Fruit fly (Drosophila melanogaster) whole organism, wandering third instar larva: ENCODE results near the gene CG31178.

ENCODE experiments used
- Abd-B ChIP-seq: fragments of >200 bp; optimal IDR thresholded peaks from 2 replicates; lab custom pipeline; 2017; ENCODE audit warnings: missing biosample characterization, missing genetic modification characterization
- CG32264 ChIP-seq: fragments of 200-800 bp; sonication (Bioruptor generic); optimal IDR thresholded peaks from 2 replicates; lab custom pipeline; 2016; ENCODE audit warnings: missing biosample characterization, missing genetic modification characterization
- CG9705 ChIP-seq: fragments of 200-800 bp; sonication (Bioruptor generic); optimal IDR thresholded peaks from 2 replicates; lab custom pipeline; 2018; ENCODE audit warnings: missing biosample characterization, mild to moderate bottlenecking, missing genetic modification characterization
- CrebA ChIP-seq: fragments of 200-800 bp; sonication (Bioruptor generic); optimal IDR thresholded peaks from 2 replicates; lab custom pipeline; 2016; ENCODE audit warnings: missing biosample characterization, mild to moderate bottlenecking, missing genetic modification characterization, borderline replicate concordance
- Dfd ChIP-seq: fragments of >200 bp; optimal IDR thresholded peaks from 2 replicates; lab custom pipeline; 2017; ENCODE audit warnings: missing biosample characterization, missing genetic modification characterization
- Dif ChIP-seq: fragments of 200-275, 200-300 bp; sonication (Bioruptor generic); optimal IDR thresholded peaks from 2 replicates; lab custom pipeline; 2018; ENCODE audit warnings: missing biosample characterization, missing genetic modification characterization; ENCODE audit not compliant: partially characterized antibody
- GATAd ChIP-seq: sonication (Bioruptor generic); optimal IDR thresholded peaks from 2 replicates; lab custom pipeline; 2016; ENCODE audit warnings: missing biosample characterization, missing genetic modification characterization
- HLH106 ChIP-seq: fragments of 200-800 bp; optimal IDR thresholded peaks from 3 replicates; lab custom pipeline; 2019; ENCODE audit warnings: missing biosample characterization, mild to moderate bottlenecking, missing genetic modification characterization, moderate library complexity
- Hnf4 ChIP-seq: fragments of 200-800 bp; sonication (Bioruptor generic); optimal IDR thresholded peaks from 2 replicates; lab custom pipeline; 2016; ENCODE audit warnings: missing biosample characterization, mild to moderate bottlenecking, missing genetic modification characterization
- Hr83 ChIP-seq: fragments of 200-300 bp; sonication (Bioruptor generic); optimal IDR thresholded peaks from 2 replicates; lab custom pipeline; 2016; ENCODE audit warnings: missing biosample characterization, mild to moderate bottlenecking, missing genetic modification characterization, moderate library complexity; ENCODE audit not compliant: poor library complexity, severe bottlenecking
- Mio ChIP-seq: sonication (Bioruptor generic); optimal IDR thresholded peaks from 2 replicates; lab custom pipeline; 2016; ENCODE audit warnings: missing biosample characterization, missing genetic modification characterization
- Myc ChIP-seq: fragments of >200 bp; optimal IDR thresholded peaks from 2 replicates; lab custom pipeline; 2017
- N ChIP-seq: fragments of >200 bp; optimal IDR thresholded peaks from 2 replicates; lab custom pipeline; 2018; ENCODE audit warnings: missing biosample characterization, missing external identifiers, missing genetic modification characterization
- OdsH ChIP-seq: fragments of 200-800 bp; sonication (Bioruptor generic); optimal IDR thresholded peaks from 2 replicates; lab custom pipeline; 2016; ENCODE audit warnings: missing biosample characterization, mild to moderate bottlenecking, missing genetic modification characterization
- Rel ChIP-seq, 2 experiments: fragments of 200-800 bp; sonication (Bioruptor generic) in 1 of 2; optimal IDR thresholded peaks; 2 replicates in 1 of 2; 3 replicates in 1 of 2; lab custom pipeline; 2016 to 2019; ENCODE audit warnings: mild to moderate bottlenecking in 2 of 2, missing biosample characterization in 2 of 2, missing genetic modification characterization in 2 of 2, moderate library complexity in 1 of 2
- Sp1 ChIP-seq: fragments of 200-800 bp; sonication (Bioruptor generic); optimal IDR thresholded peaks from 3 replicates; lab custom pipeline; 2019; ENCODE audit warnings: missing biosample characterization, mild to moderate bottlenecking, missing genetic modification characterization, moderate library complexity
- br ChIP-seq: fragments of 200-800 bp; sonication (Bioruptor generic); optimal IDR thresholded peaks from 2 replicates; lab custom pipeline; 2016; ENCODE audit warnings: missing biosample characterization, missing genetic modification characterization
- brk ChIP-seq: fragments of 200-800 bp; sonication (Bioruptor generic); optimal IDR thresholded peaks from 2 replicates; lab custom pipeline; 2016; ENCODE audit warnings: missing biosample characterization, mild to moderate bottlenecking, missing genetic modification characterization
- dmrt93B ChIP-seq: fragments of 200-800 bp; sonication (Bioruptor generic); optimal IDR thresholded peaks from 2 replicates; lab custom pipeline; 2018; ENCODE audit warnings: missing biosample characterization, mild to moderate bottlenecking, missing genetic modification characterization
- dsf ChIP-seq: sonication (Bioruptor generic); optimal IDR thresholded peaks from 2 replicates; lab custom pipeline; 2016; ENCODE audit warnings: missing biosample characterization, missing genetic modification characterization, borderline replicate concordance
- ey ChIP-seq: fragments of 200-800 bp; sonication (Bioruptor generic); optimal IDR thresholded peaks from 2 replicates; lab custom pipeline; 2016; ENCODE audit warnings: missing biosample characterization, missing genetic modification characterization
- foxo ChIP-seq, 2 experiments: fragments of 200-800 bp; sonication (Bioruptor generic); optimal IDR thresholded peaks; 2 replicates in 1 of 2; 3 replicates in 1 of 2; lab custom pipeline; 2016 to 2017; ENCODE audit warnings: missing biosample characterization in 2 of 2, missing genetic modification characterization in 2 of 2
- fru ChIP-seq: fragments of 200-800 bp; sonication (Bioruptor generic); optimal IDR thresholded peaks from 3 replicates; lab custom pipeline; 2016; ENCODE audit warnings: missing biosample characterization, mild to moderate bottlenecking, missing genetic modification characterization
- h ChIP-seq: fragments of 200-800 bp; sonication (Bioruptor generic); optimal IDR thresholded peaks from 3 replicates; lab custom pipeline; 2016; ENCODE audit warnings: missing biosample characterization, mild to moderate bottlenecking, missing genetic modification characterization
- jim ChIP-seq: fragments of 175-275, 200-325 bp; sonication (Bioruptor generic); optimal IDR thresholded peaks from 2 replicates; lab custom pipeline; 2016; ENCODE audit warnings: missing biosample characterization, mild to moderate bottlenecking, missing genetic modification characterization
- lola ChIP-seq: fragments of >200 bp; optimal IDR thresholded peaks from 2 replicates; lab custom pipeline; 2017; ENCODE audit warnings: missing biosample characterization, missing genetic modification characterization
- pan ChIP-seq: fragments of >200 bp; optimal IDR thresholded peaks from 2 replicates; lab custom pipeline; 2017
- psq ChIP-seq: fragments of 200-800 bp; sonication (Bioruptor generic); optimal IDR thresholded peaks from 3 replicates; lab custom pipeline; 2017; ENCODE audit warnings: missing biosample characterization, mild to moderate bottlenecking, missing genetic modification characterization, moderate library complexity
- rgr ChIP-seq: fragments of 200-800 bp; sonication (Bioruptor generic); optimal IDR thresholded peaks from 3 replicates; lab custom pipeline; 2016; ENCODE audit warnings: missing biosample characterization, mild to moderate bottlenecking, missing genetic modification characterization
- sage ChIP-seq: fragments of 200-800 bp; sonication (Bioruptor generic); optimal IDR thresholded peaks from 2 replicates; lab custom pipeline; 2016; ENCODE audit warnings: missing biosample characterization, mild to moderate bottlenecking, missing genetic modification characterization
- sv ChIP-seq: fragments of 200-800 bp; sonication (Bioruptor generic); optimal IDR thresholded peaks from 3 replicates; lab custom pipeline; 2016; ENCODE audit warnings: missing biosample characterization, missing genetic modification characterization
- tai ChIP-seq: sonication (Bioruptor generic); optimal IDR thresholded peaks from 2 replicates; lab custom pipeline; 2016; ENCODE audit warnings: missing biosample characterization, missing genetic modification characterization
- usp ChIP-seq: fragments of >200 bp; optimal IDR thresholded peaks from 2 replicates; lab custom pipeline; 2017; ENCODE audit warnings: missing biosample characterization, missing genetic modification characterization
- woc ChIP-seq: sonication (Bioruptor generic); optimal IDR thresholded peaks from 2 replicates; lab custom pipeline; 2016; ENCODE audit warnings: missing biosample characterization, mild to moderate bottlenecking, missing genetic modification characterization

The CG31178 gene

DNA sequence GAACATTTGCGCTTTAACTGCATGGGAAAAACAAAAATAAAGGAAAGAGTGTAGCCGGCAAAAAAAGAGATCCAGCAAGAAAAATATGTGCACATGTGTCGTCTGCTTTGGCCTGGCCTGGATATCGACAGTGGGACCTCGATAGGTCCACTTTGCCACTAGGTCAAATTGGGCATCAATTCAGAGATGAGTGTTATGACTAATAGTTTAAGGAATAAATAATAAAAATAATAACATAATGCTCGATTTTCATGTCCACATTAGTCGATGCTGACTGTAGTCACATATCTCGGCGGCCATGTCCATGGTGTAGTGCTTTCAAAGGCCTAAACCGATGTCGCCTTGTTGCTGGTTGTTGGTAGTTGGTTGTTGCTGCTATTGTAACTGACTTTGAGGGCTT lies 24.0 kb downstream of the CG31178 start (continued):
- TF ChIP-seq rgr (GFP tag; lab: Kevin White, UChicago) (peak; percentile 83), usp (GFP tag; lab: Kevin White, UChicago) (no peak), Dfd (no peak), Myc (lab: Kevin White, UChicago) (no peak), N (no peak)
- TF ChIP-seq, all 38 proteins: peak for 22

DNA sequence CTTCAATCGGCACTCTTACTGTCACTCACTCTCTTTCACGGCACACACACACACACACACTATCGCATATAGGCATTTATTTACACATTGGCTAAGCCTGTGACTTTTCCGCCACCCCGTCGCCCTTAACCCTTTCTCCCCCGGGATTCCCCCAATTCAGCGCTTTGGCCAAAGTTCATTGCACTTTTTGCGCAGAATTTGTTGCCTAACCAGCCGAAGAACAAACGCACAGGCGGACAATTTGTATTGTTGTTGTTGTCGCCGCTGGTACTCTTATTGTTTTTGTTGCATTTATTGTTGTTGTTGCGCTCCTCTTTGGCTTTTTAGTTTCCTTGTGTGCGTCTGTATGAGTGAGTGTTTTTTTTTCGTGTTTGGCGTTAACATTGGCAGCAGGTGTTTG lies 25.2 kb downstream of the CG31178 start:
- no peak for TF ChIP-seq OdsH
- no peak for TF ChIP-seq Rel (GFP tag; optimal IDR thresholded peaks at IDR 0.05; lab: Kevin White, UChicago)
- TF ChIP-seq Rel (tag; optimal IDR thresholded peaks at IDR 0.05; lab: Kevin White, UChicago): peak; percentile 89

DNA sequence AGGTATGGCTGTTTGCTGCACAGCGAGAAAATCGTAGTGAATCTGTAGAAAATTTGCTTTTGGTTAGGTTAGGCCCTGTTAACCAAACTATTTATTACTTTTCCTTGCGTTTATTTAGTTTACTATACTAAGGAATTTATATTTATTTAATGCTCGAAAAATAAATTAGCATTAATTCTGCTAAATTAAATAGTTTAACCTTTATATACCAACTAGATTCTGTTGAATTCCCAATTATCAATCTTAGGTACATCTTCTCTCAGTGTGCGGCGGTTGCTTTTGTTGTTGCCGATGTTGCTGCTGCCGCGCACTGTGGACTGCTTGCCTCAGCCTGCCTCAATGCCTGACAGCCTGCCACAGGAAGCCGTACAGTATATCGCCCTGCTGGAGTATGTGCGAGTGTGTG lies 25.6 kb downstream of the CG31178 start:
- TF ChIP-seq foxo (GFP tag; optimal IDR thresholded peaks at IDR 0.05; lab: Kevin White, UChicago) (peak in 1 of 2 experiments; percentile 59), dmrt93B (GFP tag; lab: Kevin White, UChicago) (peak; percentile 45), Dfd (peak; percentile 77), fru (GFP tag; lab: Kevin White, UChicago) (peak; percentile 69), pan (lab: Kevin White, UChicago) (no peak), tai (GFP tag; lab: Kevin White, UChicago) (no peak), ey (GFP tag; lab: Kevin White, UChicago) (peak; percentile 21), h (GFP tag; lab: Kevin White, UChicago) (peak; percentile 28), br (GFP tag; lab: Kevin White, UChicago) (peak; percentile 15), Rel (GFP tag; optimal IDR thresholded peaks at IDR 0.05; lab: Kevin White, UChicago) (no peak), Rel (tag; optimal IDR thresholded peaks at IDR 0.05; lab: Kevin White, UChicago) (no peak), woc (GFP tag; lab: Kevin White, UChicago) (peak; percentile 19), dsf (no peak), OdsH (peak; percentile 35), Myc (lab: Kevin White, UChicago) (no peak), sage (no peak), Sp1 (GFP tag; lab: Kevin White, UChicago) (peak; percentile 41), N (no peak), Mio (GFP tag; lab: Kevin White, UChicago) (no peak), sv (no peak), Abd-B (GFP tag; lab: Kevin White, UChicago) (no peak), psq (peak; percentile 15), CG9705 (GFP tag; lab: Kevin White, UChicago) (peak; percentile 2), Dif (no peak), jim (GFP tag; lab: Kevin White, UChicago) (no peak), lola (GFP tag; lab: Kevin White, UChicago) (no peak), rgr (GFP tag; lab: Kevin White, UChicago) (no peak), HLH106 (tag; lab: Kevin White, UChicago) (peak; percentile 71)

DNA sequence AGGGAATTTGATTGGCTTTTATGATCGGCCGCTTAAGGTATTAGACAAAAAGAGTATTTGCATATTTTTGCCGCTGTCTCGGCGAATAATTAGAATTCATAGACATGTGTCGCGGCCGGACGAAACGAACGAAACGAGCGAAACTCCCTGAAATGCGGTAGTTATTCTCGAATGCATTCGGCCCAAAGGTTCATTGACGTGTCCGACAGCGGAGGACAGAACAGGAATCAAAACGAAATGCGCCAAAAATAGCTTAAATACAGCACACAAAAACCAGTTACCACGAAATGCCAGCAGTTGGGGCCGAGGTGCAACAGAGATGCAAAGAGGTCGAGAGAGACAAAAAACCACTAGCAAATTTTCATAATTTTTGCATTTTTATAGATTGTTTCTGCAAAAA lies 30.8 kb downstream of the CG31178 start:
- TF ChIP-seq Hnf4 (GFP tag; lab: Kevin White, UChicago) (no peak), Dif (no peak), Mio (GFP tag; lab: Kevin White, UChicago) (no peak), HLH106 (tag; lab: Kevin White, UChicago) (peak; percentile 36), dmrt93B (GFP tag; lab: Kevin White, UChicago) (peak; percentile 13), psq (peak; percentile 16), fru (GFP tag; lab: Kevin White, UChicago) (peak; percentile 31), CrebA (GFP tag; lab: Kevin White, UChicago) (no peak), lola (GFP tag; lab: Kevin White, UChicago) (no peak), GATAd (GFP tag; lab: Kevin White, UChicago) (no peak), CG32264 (GFP tag; lab: Kevin White, UChicago) (no peak), OdsH (no peak)

DNA sequence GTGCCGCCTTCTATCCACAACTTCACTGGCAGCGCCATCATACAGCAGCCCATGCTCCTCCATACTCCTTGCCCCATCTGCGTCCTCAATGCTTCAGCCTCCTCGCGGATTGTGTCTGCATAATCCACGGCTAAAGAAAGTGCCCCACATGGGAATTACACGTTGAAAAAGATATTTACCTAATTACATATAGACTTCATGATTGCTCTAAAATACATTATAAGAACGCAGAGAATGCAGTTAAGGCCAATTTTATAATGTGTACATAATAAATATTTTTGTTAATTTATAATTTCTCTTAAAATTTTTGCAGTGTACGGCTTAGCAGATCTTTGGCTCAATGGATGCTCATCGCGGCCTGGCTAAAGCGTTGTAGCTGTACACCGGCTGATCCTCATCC lies 32.1 kb downstream of the CG31178 start:
- no peak for TF ChIP-seq Dfd
- TF ChIP-seq ey (GFP tag; lab: Kevin White, UChicago): peak; percentile 62
- no peak for TF ChIP-seq lola (GFP tag; lab: Kevin White, UChicago)
- TF ChIP-seq Rel (GFP tag; optimal IDR thresholded peaks at IDR 0.05; lab: Kevin White, UChicago): no peak
- TF ChIP-seq Rel (tag; optimal IDR thresholded peaks at IDR 0.05; lab: Kevin White, UChicago): no peak
- TF ChIP-seq CG9705 (GFP tag; lab: Kevin White, UChicago): peak; percentile 32
- no peak for TF ChIP-seq Hr83
- TF ChIP-seq h (GFP tag; lab: Kevin White, UChicago): peak; percentile 79
- TF ChIP-seq woc (GFP tag; lab: Kevin White, UChicago): peak; percentile 49
- peak; percentile 49 for TF ChIP-seq Hnf4 (GFP tag; lab: Kevin White, UChicago)
- TF ChIP-seq dmrt93B (GFP tag; lab: Kevin White, UChicago): peak; percentile 57
- peak; percentile 27 for TF ChIP-seq br (GFP tag; lab: Kevin White, UChicago)
- peak; percentile 66 for TF ChIP-seq psq
- peak; percentile 78 for TF ChIP-seq OdsH
- TF ChIP-seq sage: peak; percentile 29
- peak; percentile 67 for TF ChIP-seq fru (GFP tag; lab: Kevin White, UChicago)
- peak; percentile 79 for TF ChIP-seq Sp1 (GFP tag; lab: Kevin White, UChicago)
- TF ChIP-seq usp (GFP tag; lab: Kevin White, UChicago): no peak
- TF ChIP-seq brk (GFP tag; lab: Kevin White, UChicago): peak; percentile 67
- TF ChIP-seq pan (lab: Kevin White, UChicago): no peak
- no peak for TF ChIP-seq CrebA (GFP tag; lab: Kevin White, UChicago)
- peak in 1 of 2 experiments; percentile 69 for TF ChIP-seq foxo (GFP tag; optimal IDR thresholded peaks at IDR 0.05; lab: Kevin White, UChicago)
- TF ChIP-seq HLH106 (tag; lab: Kevin White, UChicago): peak; percentile 78
- peak; percentile 68 for TF ChIP-seq rgr (GFP tag; lab: Kevin White, UChicago)
- TF ChIP-seq Dif: no peak
- TF ChIP-seq, all 38 proteins: peak for 16
